Fruit fly (Drosophila melanogaster) whole organism, prepupa: Measurements from ENCODE around the gene Osi4.

Experiments used
- Blimp-1 ChIP-seq: fragments of 200-800 bp; sonication (Bioruptor generic); optimal IDR thresholded peaks from 3 replicates; lab custom pipeline; 2017; ENCODE audit warnings: missing biosample characterization, missing genetic modification characterization, mild to moderate bottlenecking, moderate library complexity, missing genetic modification reagents
- CG10669 ChIP-seq: fragments of 200-800 bp; sonication (Bioruptor generic); optimal IDR thresholded peaks from 3 replicates; lab custom pipeline; 2018; ENCODE audit warnings: missing biosample characterization, mild to moderate bottlenecking, missing genetic modification characterization, moderate library complexity
- CG11294 ChIP-seq: fragments of 200-800 bp; sonication (Bioruptor generic); IDR thresholded peaks from 2 replicates; pipeline ENCODE4 v1.3.6; 2022; ENCODE audit warnings: missing biosample characterization, missing genetic modification characterization
- CG15336 ChIP-seq: fragments of 200-800 bp; sonication (Bioruptor generic); IDR thresholded peaks from 2 replicates; pipeline ENCODE4 v1.3.6; 2022; ENCODE audit warnings: missing biosample characterization, missing genetic modification characterization
- CG1621 ChIP-seq: fragments of 200-800 bp; sonication (Bioruptor generic); optimal IDR thresholded peaks from 3 replicates; lab custom pipeline; 2018; ENCODE audit warnings: missing biosample characterization, mild to moderate bottlenecking, missing genetic modification characterization
- CG16779 ChIP-seq: fragments of 200-800 bp; sonication (Bioruptor generic); optimal IDR thresholded peaks from 3 replicates; lab custom pipeline; 2017; ENCODE audit warnings: missing biosample characterization, mild to moderate bottlenecking, missing genetic modification characterization
- CG32006 ChIP-seq: fragments of 200-800 bp; sonication (Bioruptor generic); optimal IDR thresholded peaks from 3 replicates; lab custom pipeline; 2017; ENCODE audit warnings: missing biosample characterization, mild to moderate bottlenecking, missing genetic modification characterization
- CG3919 ChIP-seq: fragments of 200-800 bp; sonication (Bioruptor generic); optimal IDR thresholded peaks from 3 replicates; lab custom pipeline; 2016; ENCODE audit warnings: missing biosample characterization, missing genetic modification characterization
- CG4318 ChIP-seq: fragments of 200-800 bp; sonication (Bioruptor generic); optimal IDR thresholded peaks from 3 replicates; lab custom pipeline; 2017; ENCODE audit warnings: missing biosample characterization, mild to moderate bottlenecking, missing genetic modification characterization
- CG6276 ChIP-seq: fragments of 200-800 bp; sonication (Bioruptor generic); optimal IDR thresholded peaks from 2 replicates; lab custom pipeline; 2017; ENCODE audit warnings: missing biosample characterization, mild to moderate bottlenecking, missing genetic modification characterization
- CG6792 ChIP-seq: fragments of 200-800 bp; sonication (Bioruptor generic); optimal IDR thresholded peaks from 3 replicates; lab custom pipeline; 2016; ENCODE audit warnings: missing biosample characterization, missing genetic modification characterization
- CG8119 ChIP-seq: fragments of 200-800 bp; sonication (Bioruptor generic); IDR thresholded peaks from 3 replicates; pipeline ENCODE4 v1.3.6; 2022; ENCODE audit warnings: missing biosample characterization, missing genetic modification characterization
- CG8319 ChIP-seq: fragments of 200-800 bp; sonication (Bioruptor generic); optimal IDR thresholded peaks from 3 replicates; lab custom pipeline; 2016; ENCODE audit warnings: missing biosample characterization, missing genetic modification characterization
- CG8632 ChIP-seq: fragments of 200-800 bp; sonication (Bioruptor generic); optimal IDR thresholded peaks from 3 replicates; lab custom pipeline; 2016; ENCODE audit warnings: missing biosample characterization, missing genetic modification characterization
- Eip75B ChIP-seq: fragments of 200-800 bp; sonication (Bioruptor generic); optimal IDR thresholded peaks from 3 replicates; lab custom pipeline; 2016; ENCODE audit warnings: missing biosample characterization, missing genetic modification characterization
- Eip78C ChIP-seq: fragments of 200-800 bp; sonication (Bioruptor generic); peaks from one replicate; lab custom pipeline; 2016; ENCODE audit warnings: missing biosample characterization, missing genetic modification characterization
- Eip93F ChIP-seq: fragments of 200-800 bp; sonication (Bioruptor generic); optimal IDR thresholded peaks from 2 replicates; lab custom pipeline; 2016; ENCODE audit warnings: missing biosample characterization, mild to moderate bottlenecking, missing genetic modification characterization
- Ets96B ChIP-seq: fragments of 200-800 bp; optimal IDR thresholded peaks from 2 replicates; lab custom pipeline; 2019; ENCODE audit warnings: missing biosample characterization, mild to moderate bottlenecking, missing genetic modification characterization, moderate library complexity
- Gug ChIP-seq: fragments of 200-800 bp; sonication (Bioruptor generic); IDR thresholded peaks from 2 replicates; pipeline ENCODE4 v1.3.6; 2022; ENCODE audit warnings: missing biosample characterization, missing genetic modification characterization
- Hr39 ChIP-seq: fragments of 200-800 bp; sonication (Bioruptor generic); optimal IDR thresholded peaks from 2 replicates; lab custom pipeline; 2016; ENCODE audit warnings: missing biosample characterization, missing genetic modification characterization
- Hr4 ChIP-seq: fragments of 200-800 bp; sonication (Bioruptor generic); optimal IDR thresholded peaks from 3 replicates; lab custom pipeline; 2016; ENCODE audit warnings: missing biosample characterization, missing genetic modification characterization
- Lpt ChIP-seq: fragments of 200-800 bp; sonication (Bioruptor generic); optimal IDR thresholded peaks from 3 replicates; lab custom pipeline; 2016; ENCODE audit warnings: missing biosample characterization, missing genetic modification characterization
- OdsH ChIP-seq: fragments of 200-800 bp; sonication (Bioruptor generic); optimal IDR thresholded peaks from 3 replicates; lab custom pipeline; 2016; ENCODE audit warnings: missing biosample characterization, missing genetic modification characterization
- Smox ChIP-seq: fragments of 200-800 bp; sonication (Bioruptor generic); optimal IDR thresholded peaks from 3 replicates; lab custom pipeline; 2016; ENCODE audit warnings: missing biosample characterization, missing genetic modification characterization
- Sox102F ChIP-seq: fragments of 200-800 bp; sonication (Bioruptor generic); optimal IDR thresholded peaks from 2 replicates; lab custom pipeline; 2016; ENCODE audit warnings: missing biosample characterization, mild to moderate bottlenecking, missing genetic modification characterization
- Sox14 ChIP-seq: fragments of 200-800 bp; sonication (Bioruptor generic); optimal IDR thresholded peaks from 3 replicates; lab custom pipeline; 2016; ENCODE audit warnings: missing biosample characterization, missing genetic modification characterization
- Sox15 ChIP-seq: fragments of 200-800 bp; sonication (Bioruptor generic); optimal IDR thresholded peaks from 3 replicates; lab custom pipeline; 2016; ENCODE audit warnings: missing biosample characterization, missing genetic modification characterization
- achi ChIP-seq: fragments of 200-800 bp; sonication (Bioruptor generic); optimal IDR thresholded peaks from 3 replicates; lab custom pipeline; 2016; ENCODE audit warnings: missing biosample characterization, missing genetic modification characterization
- acj6 ChIP-seq: fragments of 200-800 bp; sonication (Bioruptor generic); optimal IDR thresholded peaks from 3 replicates; lab custom pipeline; 2016; ENCODE audit warnings: missing biosample characterization, missing genetic modification characterization
- cyc ChIP-seq: fragments of 200-800 bp; sonication (Bioruptor generic); optimal IDR thresholded peaks from 3 replicates; lab custom pipeline; 2016; ENCODE audit warnings: missing biosample characterization, missing genetic modification characterization
- dac ChIP-seq: fragments of 200-800 bp; sonication (Bioruptor generic); optimal IDR thresholded peaks from 2 replicates; lab custom pipeline; 2017; ENCODE audit warnings: missing biosample characterization, mild to moderate bottlenecking, missing genetic modification characterization
- dsx ChIP-seq: fragments of 200-800 bp; optimal IDR thresholded peaks from 3 replicates; lab custom pipeline; 2019; ENCODE audit warnings: missing biosample characterization, mild to moderate bottlenecking, missing genetic modification characterization, moderate library complexity; ENCODE audit not compliant: poor library complexity, severe bottlenecking
- eg ChIP-seq: fragments of 200-800 bp; sonication (Bioruptor generic); IDR thresholded peaks from 3 replicates; pipeline ENCODE4 v1.3.6; 2022; ENCODE audit warnings: missing biosample characterization, missing genetic modification characterization
- fd85E ChIP-seq: fragments of 200-800 bp; sonication (Bioruptor generic); optimal IDR thresholded peaks from 3 replicates; lab custom pipeline; 2016; ENCODE audit warnings: missing biosample characterization, missing genetic modification characterization
- fkh ChIP-seq: fragments of 200-800 bp; sonication (Bioruptor generic); optimal IDR thresholded peaks from 3 replicates; lab custom pipeline; 2017; ENCODE audit warnings: missing biosample characterization, mild to moderate bottlenecking, missing genetic modification characterization, moderate library complexity
- pdm3 ChIP-seq: fragments of 200-800 bp; sonication (Bioruptor generic); optimal IDR thresholded peaks from 3 replicates; lab custom pipeline; 2016; ENCODE audit warnings: missing biosample characterization, missing genetic modification characterization
- salr ChIP-seq, 2 experiments: fragments of 200-800 bp; sonication (Bioruptor generic); optimal IDR thresholded peaks; 3 replicates each; lab custom pipeline; 2016 to 2018; ENCODE audit warnings: missing biosample characterization in 2 of 2, missing genetic modification characterization in 2 of 2, mild to moderate bottlenecking in 1 of 2
- ss ChIP-seq, 2 experiments: fragments of 200-800 bp; sonication (Bioruptor generic); optimal IDR thresholded peaks; 2 replicates in 1 of 2; 3 replicates in 1 of 2; lab custom pipeline; 2017 to 2018; ENCODE audit warnings: mild to moderate bottlenecking in 2 of 2, missing biosample characterization in 2 of 2, missing genetic modification characterization in 2 of 2, moderate library complexity in 1 of 2
- svp ChIP-seq: fragments of 200-800 bp; sonication (Bioruptor generic); peaks from one replicate; lab custom pipeline; 2016; ENCODE audit warnings: missing biosample characterization, missing genetic modification characterization
- topi ChIP-seq: fragments of 200-800 bp; sonication (Bioruptor generic); optimal IDR thresholded peaks from 3 replicates; lab custom pipeline; 2016; ENCODE audit warnings: missing biosample characterization, missing genetic modification characterization
- vri ChIP-seq: fragments of 200-800 bp; sonication (Bioruptor generic); optimal IDR thresholded peaks from 3 replicates; lab custom pipeline; 2016; ENCODE audit warnings: missing biosample characterization, mild to moderate bottlenecking, missing genetic modification characterization

Osi4 gene

DNA sequence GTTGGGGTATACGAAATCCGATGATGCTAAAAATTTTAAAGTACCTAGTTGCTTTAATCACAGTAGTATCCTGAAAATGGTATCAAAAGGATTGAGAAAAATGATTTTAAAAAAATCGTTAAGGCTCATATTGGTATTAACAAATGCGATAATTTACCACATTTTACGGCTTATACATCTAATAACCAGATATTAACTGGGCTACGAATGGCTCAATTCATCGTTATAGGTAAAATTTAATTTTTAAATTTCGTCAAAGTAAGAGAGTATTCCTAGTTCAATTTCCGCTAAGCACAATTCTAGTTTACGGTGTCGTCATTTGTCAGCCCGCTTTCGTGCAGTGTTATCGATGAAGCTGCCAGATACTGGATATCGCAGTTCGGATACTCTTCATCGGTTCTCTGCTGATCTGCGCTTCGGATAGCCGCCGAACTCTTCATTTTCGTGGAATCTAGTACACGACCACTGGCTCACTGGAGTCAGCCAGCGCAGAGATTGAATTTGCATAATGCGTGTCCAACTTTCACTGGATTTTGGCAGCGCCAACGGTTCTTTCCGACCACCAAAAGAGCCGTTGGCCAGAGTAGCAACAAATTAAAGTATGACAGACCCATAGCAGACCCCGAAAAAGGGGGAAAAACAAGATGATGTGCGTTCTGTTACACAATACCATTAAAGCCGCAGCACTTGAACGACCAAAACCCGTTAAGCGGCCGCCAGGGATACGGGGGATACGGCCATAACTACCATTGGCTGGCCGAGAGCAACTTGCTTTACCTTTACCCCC lies 7.7 kb upstream of the Osi4 start (continued):
- TF ChIP-seq eg: no peak
- TF ChIP-seq dac (GFP tag; lab: Kevin White, UChicago): peak; percentile 68
- TF ChIP-seq Ets96B (tag; lab: Kevin White, UChicago): no peak
- TF ChIP-seq Eip75B (GFP tag; lab: Kevin White, UChicago): peak; percentile 34
- TF ChIP-seq CG3919 (GFP tag; lab: Kevin White, UChicago): peak; percentile 41
- no peak for TF ChIP-seq Smox
- TF ChIP-seq Sox14: peak; percentile 9
- peak; percentile 40 for TF ChIP-seq Sox15 (GFP tag; lab: Kevin White, UChicago)
- TF ChIP-seq pdm3 (GFP tag; lab: Kevin White, UChicago): peak; percentile 13

DNA sequence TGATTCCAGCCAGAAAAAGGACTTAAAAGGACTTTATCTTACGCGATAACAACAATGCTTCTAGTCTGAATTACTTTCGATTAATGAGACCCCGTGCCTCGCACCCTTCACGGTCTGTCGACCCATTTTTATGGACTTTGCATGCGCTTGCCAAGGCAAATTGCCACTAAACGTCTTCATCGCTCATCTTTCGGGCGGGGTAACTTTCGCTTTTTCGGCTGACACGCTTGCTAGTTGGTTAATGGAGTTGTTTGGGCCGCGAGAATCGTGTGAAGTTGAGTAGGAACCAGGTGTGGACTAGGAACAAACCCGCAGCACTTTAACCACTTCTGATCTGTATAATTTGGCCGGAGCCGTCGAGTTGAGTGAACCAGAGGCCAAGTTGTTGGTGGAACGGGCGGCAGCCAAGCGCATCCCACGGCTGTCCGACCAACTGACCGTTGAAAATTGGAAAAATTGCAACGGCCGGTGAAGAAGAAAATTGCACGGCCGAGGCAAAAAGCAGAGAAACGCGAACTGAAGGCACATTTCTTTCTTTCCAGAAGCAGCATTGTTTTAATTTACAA lies 5.5 kb upstream of the Osi4 start, which contains the start of gene Osi5:
TSS of gene Osi5 (plus strand) at position 516 of the 566 bp plus-strand sequence.
- TF ChIP-seq fd85E (GFP tag; lab: Kevin White, UChicago) (no peak), topi (GFP tag; lab: Kevin White, UChicago) (no peak), vri (GFP tag; lab: Kevin White, UChicago) (no peak), CG6792 (GFP tag; lab: Kevin White, UChicago) (no peak), achi (no peak), ss (GFP tag; optimal IDR thresholded peaks at IDR 0.05; lab: Kevin White, UChicago) (peak in 1 of 2 experiments; percentile 16), eg (no peak), svp (GFP tag; lab: Kevin White, UChicago) (no peak)

dm6 chr3R:6226156-6226555 lies 4.6 kb upstream of the Osi4 start:
- TF ChIP-seq Sox102F (GFP tag; lab: Kevin White, UChicago) (no peak), fkh (GFP tag; lab: Kevin White, UChicago) (no peak), salr (GFP tag; optimal IDR thresholded peaks at IDR 0.05; lab: Kevin White, UChicago) (no peak), Lpt (GFP tag; lab: Kevin White, UChicago) (no peak), Hr39 (no peak), Eip93F (GFP tag; lab: Kevin White, UChicago) (no peak), Blimp-1 (GFP tag; lab: Kevin White, UChicago) (peak; percentile 59), CG11294 (GFP tag; lab: Robert Waterston, UW) (no peak), CG1621 (no peak), CG8632 (GFP tag; lab: Kevin White, UChicago) (no peak), Eip78C (GFP tag; lab: Kevin White, UChicago) (peak; percentile 9), CG10669 (GFP tag; lab: Kevin White, UChicago) (no peak), CG6792 (GFP tag; lab: Kevin White, UChicago) (no peak), cyc (no peak)

dm6 chr3R:6222119-6222518 lies 538 bp upstream of the Osi4 start:
- TF ChIP-seq CG16779 (tag; lab: Kevin White, UChicago) (no peak), CG15336 (GFP tag; lab: Robert Waterston, UW) (0 out of 2 replicates have a peak, but pooled peaks have one; percentile 25), CG1621 (no peak), Eip78C (GFP tag; lab: Kevin White, UChicago) (peak; percentile 68), CG11294 (GFP tag; lab: Robert Waterston, UW) (no peak), Gug (GFP tag; lab: Robert Waterston, UW) (no peak), Smox (no peak), CG10669 (GFP tag; lab: Kevin White, UChicago) (no peak), Hr4 (GFP tag; lab: Kevin White, UChicago) (peak; percentile 26), achi (peak; percentile 40), CG6276 (peak; percentile 33), CG3919 (GFP tag; lab: Kevin White, UChicago) (peak; percentile 5), CG8632 (GFP tag; lab: Kevin White, UChicago) (peak; percentile 5), svp (GFP tag; lab: Kevin White, UChicago) (no peak), dsx (GFP tag; lab: Kevin White, UChicago) (no peak), CG8119 (GFP tag; lab: Robert Waterston, UW) (peak; percentile 44; the same call in 1 of the 3 replicates), CG32006 (peak; percentile 77), salr (GFP tag; optimal IDR thresholded peaks at IDR 0.05; lab: Kevin White, UChicago) (peak in 1 of 2 experiments; percentile 21), CG4318 (GFP tag; lab: Kevin White, UChicago) (peak; percentile 66), OdsH (GFP tag; lab: Kevin White, UChicago) (peak; percentile 10), acj6 (GFP tag; lab: Kevin White, UChicago) (peak; percentile 18), CG8319 (GFP tag; lab: Kevin White, UChicago) (no peak)
